Worm (Caenorhabditis elegans) whole organism, L3 larva: ENCODE measurements around the gene srj-25.

Experiments
- R02D3.7 ChIP-seq: fragments of 150-350 bp; optimal IDR thresholded peaks from 2 replicates; lab custom pipeline; 2014; ENCODE audit warnings: missing biosample characterization, missing genetic modification characterization
- ZK546.5 ChIP-seq: sonication (generic microtip); optimal IDR thresholded peaks from 2 replicates; lab custom pipeline; 2017; ENCODE audit warnings: missing biosample characterization, missing genetic modification characterization
- aly-2 ChIP-seq: fragments of 150-350 bp; optimal IDR thresholded peaks from 2 replicates; lab custom pipeline; 2014; ENCODE audit warnings: missing biosample characterization, missing genetic modification characterization
- ama-1 ChIP-seq: fragments of 150-350 bp; optimal IDR thresholded peaks from 2 replicates; lab custom pipeline; 2018
- ceh-16 ChIP-seq: sonication (generic microtip); optimal IDR thresholded peaks from 2 replicates; lab custom pipeline; 2017; ENCODE audit warnings: missing biosample characterization, missing genetic modification characterization
- ceh-28 ChIP-seq: fragments of 150-350 bp; optimal IDR thresholded peaks from 2 replicates; lab custom pipeline; 2014; ENCODE audit warnings: missing biosample characterization, missing genetic modification reagents, missing genetic modification characterization
- ceh-82 ChIP-seq: fragments of 150-350 bp; optimal IDR thresholded peaks from 2 replicates; lab custom pipeline; 2014; ENCODE audit warnings: missing biosample characterization, missing genetic modification characterization
- ceh-9 ChIP-seq: sonication (generic microtip); optimal IDR thresholded peaks from 2 replicates; lab custom pipeline; 2018; ENCODE audit warnings: missing biosample characterization, missing genetic modification characterization
- daf-12 ChIP-seq: fragments of 150-350 bp; optimal IDR thresholded peaks from 2 replicates; lab custom pipeline; 2014; ENCODE audit warnings: missing biosample characterization, missing genetic modification reagents, missing genetic modification characterization
- egl-27 ChIP-seq: sonication (generic microtip); optimal IDR thresholded peaks from 4 replicates; lab custom pipeline; 2017; ENCODE audit warnings: missing biosample characterization, missing genetic modification reagents, missing genetic modification characterization
- elt-2 ChIP-seq: sonication (generic microtip); optimal IDR thresholded peaks from 2 replicates; lab custom pipeline; 2016; ENCODE audit warnings: missing genetic modification reagents, mild to moderate bottlenecking, missing genetic modification characterization, missing compliant biosample characterization
- elt-3 ChIP-seq, 3 experiments: fragments of 150-350 bp in 1 of 3; sonication (generic microtip) in 2 of 3; optimal IDR thresholded peaks; 2 replicates in 2 of 3; 4 replicates in 1 of 3; lab custom pipeline; 2014 to 2017; ENCODE audit warnings: missing biosample characterization in 3 of 3, missing genetic modification characterization in 3 of 3
- eor-1 ChIP-seq, 2 experiments: fragments of 150-350 bp; optimal IDR thresholded peaks; 2 replicates each; lab custom pipeline; 2014 to 2018; ENCODE audit warnings: missing biosample characterization in 2 of 2, missing genetic modification characterization in 2 of 2
- fkh-10 ChIP-seq: sonication (generic microtip); optimal IDR thresholded peaks from 2 replicates; lab custom pipeline; 2017; ENCODE audit warnings: missing biosample characterization, missing genetic modification reagents, missing genetic modification characterization
- fkh-2 ChIP-seq: fragments of 150-350 bp; optimal IDR thresholded peaks from 2 replicates; lab custom pipeline; 2014; ENCODE audit warnings: missing biosample characterization, missing genetic modification reagents, missing genetic modification characterization
- fos-1 ChIP-seq: fragments of 150-350 bp; optimal IDR thresholded peaks from 2 replicates; lab custom pipeline; 2014; ENCODE audit warnings: missing biosample characterization, missing genetic modification characterization
- hmg-11 ChIP-seq: sonication (generic microtip); optimal IDR thresholded peaks from 2 replicates; lab custom pipeline; 2016; ENCODE audit warnings: missing genetic modification characterization, missing compliant biosample characterization
- jun-1 ChIP-seq: fragments of 150-350 bp; optimal IDR thresholded peaks from 2 replicates; lab custom pipeline; 2014; ENCODE audit warnings: missing biosample characterization, missing genetic modification reagents, missing genetic modification characterization
- lin-15B ChIP-seq: fragments of 150-350 bp; optimal IDR thresholded peaks from 2 replicates; lab custom pipeline; 2014; ENCODE audit warnings: missing biosample characterization, missing genetic modification characterization
- lin-39 ChIP-seq: fragments of 150-350 bp; optimal IDR thresholded peaks from 2 replicates; lab custom pipeline; 2018; ENCODE audit warnings: missing biosample characterization, missing genetic modification reagents, missing genetic modification characterization
- lsy-12 ChIP-seq: sonication (generic microtip); optimal IDR thresholded peaks from 2 replicates; lab custom pipeline; 2016; ENCODE audit warnings: mild to moderate bottlenecking, missing genetic modification characterization, missing compliant biosample characterization
- mdl-1 ChIP-seq: fragments of 150-350 bp; optimal IDR thresholded peaks from 2 replicates; lab custom pipeline; 2014; ENCODE audit warnings: missing biosample characterization, missing genetic modification characterization
- mml-1 ChIP-seq: fragments of 150-350 bp; sonication (generic microtip); optimal IDR thresholded peaks from 3 replicates; lab custom pipeline; 2014; ENCODE audit warnings: missing biosample characterization, missing genetic modification characterization
- nfya-1 ChIP-seq: sonication (generic microtip); optimal IDR thresholded peaks from 2 replicates; lab custom pipeline; 2017; ENCODE audit warnings: missing genetic modification characterization, mild to moderate bottlenecking, missing compliant biosample characterization, antibody characterized with exemption, moderate library complexity; ENCODE audit not compliant: insufficient read depth
- nhr-11 ChIP-seq: fragments of 150-350 bp; optimal IDR thresholded peaks from 2 replicates; lab custom pipeline; 2014; ENCODE audit warnings: missing biosample characterization, missing genetic modification characterization
- nhr-12 ChIP-seq: fragments of 150-350 bp; optimal IDR thresholded peaks from 2 replicates; lab custom pipeline; 2014; ENCODE audit warnings: missing biosample characterization, missing genetic modification characterization
- nhr-23 ChIP-seq: fragments of 150-350 bp; optimal IDR thresholded peaks from 2 replicates; lab custom pipeline; 2014; ENCODE audit warnings: missing biosample characterization, missing genetic modification reagents, missing genetic modification characterization
- nhr-237 ChIP-seq: fragments of 150-350 bp; optimal IDR thresholded peaks from 2 replicates; lab custom pipeline; 2014; ENCODE audit warnings: missing biosample characterization, missing genetic modification characterization
- nhr-25 ChIP-seq: sonication (generic microtip); optimal IDR thresholded peaks from 2 replicates; lab custom pipeline; 2017; ENCODE audit warnings: missing biosample characterization, missing genetic modification characterization
- nhr-28 ChIP-seq: fragments of 150-350 bp; optimal IDR thresholded peaks from 2 replicates; lab custom pipeline; 2014; ENCODE audit warnings: missing biosample characterization, missing genetic modification characterization
- nhr-43 ChIP-seq: sonication (generic microtip); optimal IDR thresholded peaks from 2 replicates; lab custom pipeline; 2016; ENCODE audit warnings: mild to moderate bottlenecking, missing genetic modification characterization, missing compliant biosample characterization; ENCODE audit not compliant: poor library complexity, severe bottlenecking
- nhr-67 ChIP-seq: fragments of 150-350 bp; optimal IDR thresholded peaks from 2 replicates; lab custom pipeline; 2014; ENCODE audit warnings: missing biosample characterization, missing genetic modification characterization
- nhr-77 ChIP-seq: fragments of 150-350 bp; optimal IDR thresholded peaks from 2 replicates; lab custom pipeline; 2014; ENCODE audit warnings: missing biosample characterization, missing genetic modification characterization
- pha-4 ChIP-seq: fragments of 150-350 bp; optimal IDR thresholded peaks from 2 replicates; lab custom pipeline; 2014; ENCODE audit warnings: missing biosample characterization, missing genetic modification reagents, missing genetic modification characterization
- pqm-1 ChIP-seq: fragments of 150-350 bp; optimal IDR thresholded peaks from 2 replicates; lab custom pipeline; 2017; ENCODE audit warnings: missing biosample characterization, missing genetic modification characterization, inconsistent platforms
- sea-2 ChIP-seq: fragments of 150-350 bp; sonication (generic microtip); optimal IDR thresholded peaks from 4 replicates; lab custom pipeline; 2014; ENCODE audit warnings: missing biosample characterization, missing genetic modification reagents, missing genetic modification characterization
- skn-1 ChIP-seq: fragments of 150-350 bp; optimal IDR thresholded peaks from 2 replicates; lab custom pipeline; 2014; ENCODE audit warnings: missing biosample characterization, missing genetic modification characterization
- snpc-4 ChIP-seq: fragments of 150-350 bp; optimal IDR thresholded peaks from 2 replicates; lab custom pipeline; 2014; ENCODE audit warnings: missing biosample characterization, missing genetic modification characterization
- tbx-2 ChIP-seq: sonication (generic microtip); optimal IDR thresholded peaks from 2 replicates; lab custom pipeline; 2016; ENCODE audit warnings: mild to moderate bottlenecking, missing genetic modification characterization, missing compliant biosample characterization
- unc-39 ChIP-seq: sonication (generic microtip); optimal IDR thresholded peaks from 4 replicates; lab custom pipeline; 2017; ENCODE audit warnings: missing biosample characterization, missing genetic modification characterization
- unc-62 ChIP-seq: fragments of 150-350 bp; sonication (generic microtip); optimal IDR thresholded peaks from 4 replicates; lab custom pipeline; 2014; ENCODE audit warnings: missing biosample characterization, missing genetic modification reagents, missing genetic modification characterization
- ztf-4 ChIP-seq: fragments of 150-350 bp; optimal IDR thresholded peaks from 2 replicates; lab custom pipeline; 2014; ENCODE audit warnings: missing biosample characterization, missing genetic modification characterization

srj-25 gene

DNA sequence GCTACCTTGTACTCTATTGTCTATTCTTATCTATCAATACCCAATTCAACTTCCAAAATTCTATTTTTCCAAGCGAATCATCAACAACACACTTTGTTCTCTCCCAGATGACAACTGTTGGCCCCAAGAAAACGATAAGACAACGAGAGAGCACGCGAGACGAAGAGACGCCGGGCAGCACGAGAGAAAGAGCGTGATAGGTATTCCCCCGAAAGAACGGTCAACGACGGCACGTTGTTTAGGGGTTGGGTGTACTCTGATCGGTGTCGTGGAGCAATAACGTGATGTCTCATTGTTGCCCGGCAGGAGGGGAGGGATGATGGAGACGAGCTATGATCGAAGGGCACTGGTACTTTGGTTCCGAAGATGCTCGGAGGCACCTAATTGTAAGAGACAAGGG, 4.7 kb downstream of the srj-25 start:
- TF ChIP-seq egl-27 (tag; lab: Kevin White, UChicago): peak; percentile 44
- no peak for TF ChIP-seq mml-1 (tag; lab: Kevin White, UChicago)
- TF ChIP-seq tbx-2 (tag; lab: Kevin White, UChicago): peak; percentile 65
- TF ChIP-seq unc-62 (GFP tag; lab: Kevin White, UChicago): peak; percentile 74
- peak; percentile 55 for TF ChIP-seq skn-1 (tag; lab: Kevin White, UChicago)
- peak; percentile 74 for TF ChIP-seq nhr-25 (tag; lab: Kevin White, UChicago)
- no peak for TF ChIP-seq sea-2 (GFP tag; lab: Kevin White, UChicago)
- peak; percentile 98 for TF ChIP-seq pqm-1 (tag; lab: Kevin White, UChicago)
- TF ChIP-seq lin-15B: peak; percentile 46
- TF ChIP-seq nhr-23 (tag; lab: Kevin White, UChicago): peak; percentile 80
- TF ChIP-seq ama-1 (lab: Kevin White, UChicago): peak; percentile 81
- TF ChIP-seq nhr-11 (tag; lab: Kevin White, UChicago): peak; percentile 85
- no peak for TF ChIP-seq ztf-4
- no peak for TF ChIP-seq snpc-4 (tag; lab: Kevin White, UChicago)
- TF ChIP-seq R02D3.7 (tag; lab: Kevin White, UChicago): peak; percentile 32
- TF ChIP-seq lsy-12: peak; percentile 77
- TF ChIP-seq pha-4: peak; percentile 92
- no peak for TF ChIP-seq ceh-82 (tag; lab: Kevin White, UChicago)
- TF ChIP-seq nhr-12 (tag; lab: Kevin White, UChicago): no peak
- TF ChIP-seq nhr-28 (tag; lab: Kevin White, UChicago): peak; percentile 53
- TF ChIP-seq jun-1 (tag; lab: Kevin White, UChicago): peak; percentile 97
- TF ChIP-seq nfya-1 (tag; lab: Kevin White, UChicago): peak; percentile 74
- TF ChIP-seq ceh-9: no peak
- TF ChIP-seq ceh-28 (tag; lab: Kevin White, UChicago): peak; percentile 62
- peak; percentile 96 for TF ChIP-seq mdl-1
- TF ChIP-seq nhr-43 (tag; lab: Kevin White, UChicago): peak; percentile 94
- TF ChIP-seq elt-3 (tag; optimal IDR thresholded peaks at IDR 0.05; lab: Kevin White, UChicago): peak; percentile 32 to 47 (median 37)
- peak; percentile 90 for TF ChIP-seq lin-39 (tag; lab: Kevin White, UChicago)
- TF ChIP-seq elt-2: peak; percentile 99
- TF ChIP-seq daf-12 (tag; lab: Kevin White, UChicago): no peak
- TF ChIP-seq, all 47 proteins: peak for 22

DNA sequence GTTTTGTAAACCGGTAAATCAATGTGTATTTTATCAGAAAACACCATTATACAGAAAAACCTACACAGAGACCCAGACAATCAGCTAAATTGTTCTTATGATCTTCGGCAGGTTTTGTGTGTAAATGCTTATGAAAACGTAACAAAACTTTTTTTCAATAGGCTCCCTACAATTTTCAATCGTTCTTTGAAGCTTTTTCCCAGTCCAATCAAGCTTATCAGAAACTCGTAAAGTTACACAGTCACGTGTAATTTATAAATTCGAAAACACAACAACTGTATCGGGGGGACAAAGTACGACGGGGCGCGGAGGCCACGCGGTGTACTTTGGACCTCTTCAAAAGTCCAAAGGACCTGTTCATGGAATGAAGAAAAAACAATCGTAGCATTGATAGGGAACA, 5.9 kb downstream of the srj-25 start:
- TF ChIP-seq tbx-2 (tag; lab: Kevin White, UChicago): no peak
- no peak for TF ChIP-seq ceh-9
- TF ChIP-seq nfya-1 (tag; lab: Kevin White, UChicago): peak; percentile 49
- TF ChIP-seq nhr-77: no peak
- TF ChIP-seq aly-2: no peak
- TF ChIP-seq ceh-16 (tag; lab: Kevin White, UChicago): no peak
- TF ChIP-seq eor-1 (tag; optimal IDR thresholded peaks at IDR 0.05; lab: Kevin White, UChicago): no peak
- peak; percentile 87 for TF ChIP-seq pqm-1 (tag; lab: Kevin White, UChicago)
- TF ChIP-seq elt-2: peak; percentile 92
- no peak for TF ChIP-seq mml-1 (tag; lab: Kevin White, UChicago)
- no peak for TF ChIP-seq nhr-237 (tag; lab: Kevin White, UChicago)
- TF ChIP-seq lin-15B: no peak
- no peak for TF ChIP-seq ZK546.5 (tag; lab: Kevin White, UChicago)
- no peak for TF ChIP-seq fkh-2 (tag; lab: Kevin White, UChicago)
- TF ChIP-seq egl-27 (tag; lab: Kevin White, UChicago): no peak
- TF ChIP-seq hmg-11 (tag; lab: Kevin White, UChicago): no peak
- TF ChIP-seq ceh-28 (tag; lab: Kevin White, UChicago): no peak
- no peak for TF ChIP-seq sea-2 (GFP tag; lab: Kevin White, UChicago)
- TF ChIP-seq unc-39 (tag; lab: Kevin White, UChicago): no peak
- TF ChIP-seq fos-1 (tag; lab: Kevin White, UChicago): no peak
- TF ChIP-seq daf-12 (tag; lab: Kevin White, UChicago): no peak
- peak; percentile 16 for TF ChIP-seq nhr-25 (tag; lab: Kevin White, UChicago)
- TF ChIP-seq snpc-4 (tag; lab: Kevin White, UChicago): no peak
- TF ChIP-seq lsy-12: peak; percentile 44
- TF ChIP-seq ceh-82 (tag; lab: Kevin White, UChicago): no peak
- peak; percentile 87 for TF ChIP-seq ama-1 (lab: Kevin White, UChicago)
- no peak for TF ChIP-seq nhr-23 (tag; lab: Kevin White, UChicago)
- peak; percentile 86 for TF ChIP-seq pha-4
- TF ChIP-seq unc-62 (GFP tag; lab: Kevin White, UChicago): no peak
- TF ChIP-seq nhr-43 (tag; lab: Kevin White, UChicago): peak; percentile 85
- no peak for TF ChIP-seq lin-39 (tag; lab: Kevin White, UChicago)
- TF ChIP-seq nhr-67 (tag; lab: Kevin White, UChicago): no peak
- TF ChIP-seq fkh-10 (GFP tag; lab: Kevin White, UChicago): no peak
- TF ChIP-seq ztf-4: no peak
- TF ChIP-seq nhr-12 (tag; lab: Kevin White, UChicago): no peak
- TF ChIP-seq jun-1 (tag; lab: Kevin White, UChicago): peak; percentile 67
